Fruit fly (Drosophila melanogaster) whole organism, embryonic: ENCODE data around the gene CG5096.
A peak's percentile ranks its signal among the peaks of the same experiment; 100 is the strongest.

Experiments used
- Atf-2 ChIP-seq: fragments of 200-800 bp; sonication (Bioruptor generic); optimal IDR thresholded peaks from 2 replicates; lab custom pipeline; 2016; ENCODE audit warnings: missing biosample characterization, missing genetic modification characterization
- Atf6 ChIP-seq: fragments of 200-800 bp; sonication (Bioruptor generic); IDR thresholded peaks from 2 replicates; pipeline ENCODE4 v1.3.6; 2022; ENCODE audit warnings: missing biosample characterization, missing genetic modification characterization
- CG11093 ChIP-seq: fragments of 200-800 bp; sonication (Bioruptor generic); IDR thresholded peaks from 3 replicates; pipeline ENCODE4 v1.3.6; 2022; ENCODE audit warnings: missing biosample characterization, missing genetic modification characterization
- CG11504 ChIP-seq: fragments of 200-800 bp; sonication (Bioruptor generic); optimal IDR thresholded peaks from 3 replicates; lab custom pipeline; 2019; ENCODE audit warnings: missing biosample characterization, mild to moderate bottlenecking, missing genetic modification characterization, moderate library complexity
- CG12071 ChIP-seq: fragments of 200-800 bp; sonication (Bioruptor generic); optimal IDR thresholded peaks from 3 replicates; lab custom pipeline; 2018; ENCODE audit warnings: missing biosample characterization, mild to moderate bottlenecking, missing genetic modification characterization
- CG12104 ChIP-seq: fragments of 200-800 bp; sonication (Bioruptor generic); optimal IDR thresholded peaks from 3 replicates; lab custom pipeline; 2016; ENCODE audit warnings: missing biosample characterization, missing genetic modification characterization
- CG12299 ChIP-seq: fragments of 200-800 bp; sonication (Bioruptor generic); optimal IDR thresholded peaks from 2 replicates; lab custom pipeline; 2018; ENCODE audit warnings: missing biosample characterization, mild to moderate bottlenecking, missing genetic modification characterization
- CG13296 ChIP-seq: fragments of 200-800 bp; sonication (Bioruptor generic); optimal IDR thresholded peaks from 3 replicates; lab custom pipeline; 2018; ENCODE audit warnings: missing biosample characterization, mild to moderate bottlenecking, missing genetic modification characterization
- CG13775 ChIP-seq: fragments of 200-800 bp; sonication (Bioruptor generic); optimal IDR thresholded peaks from 3 replicates; lab custom pipeline; 2017; ENCODE audit warnings: missing biosample characterization, mild to moderate bottlenecking, missing genetic modification characterization
- CG14050 ChIP-seq: fragments of 200-800 bp; sonication (Bioruptor generic); IDR thresholded peaks from 3 replicates; pipeline ENCODE4 v1.3.6; 2022; ENCODE audit warnings: missing biosample characterization, missing genetic modification characterization
- CG17359 ChIP-seq: fragments of 200-800 bp; sonication (Bioruptor generic); optimal IDR thresholded peaks from 3 replicates; lab custom pipeline; 2018; ENCODE audit warnings: missing biosample characterization, mild to moderate bottlenecking, missing genetic modification characterization, moderate library complexity
- CG17802 ChIP-seq: fragments of 200-800 bp; sonication (Bioruptor generic); optimal IDR thresholded peaks from 2 replicates; lab custom pipeline; 2018; ENCODE audit warnings: missing biosample characterization, mild to moderate bottlenecking, missing genetic modification characterization, moderate library complexity
- CG1792 ChIP-seq: fragments of 200-800 bp; sonication (Bioruptor generic); optimal IDR thresholded peaks from 2 replicates; lab custom pipeline; 2016; ENCODE audit warnings: missing biosample characterization, missing genetic modification characterization
- CG30020 ChIP-seq: fragments of 200-800 bp; optimal IDR thresholded peaks from 2 replicates; lab custom pipeline; 2019; ENCODE audit warnings: missing biosample characterization, mild to moderate bottlenecking, missing genetic modification characterization, moderate library complexity
- CG31224 ChIP-seq: fragments of 200-800 bp; sonication (Bioruptor generic); IDR thresholded peaks from 2 replicates; pipeline ENCODE4 v1.3.6; 2022; ENCODE audit warnings: missing biosample characterization, missing genetic modification characterization
- CG32532 ChIP-seq: fragments of 200-800 bp; sonication (Bioruptor generic); IDR thresholded peaks from 2 replicates; pipeline ENCODE4 v1.3.6; 2022; ENCODE audit warnings: missing biosample characterization, missing genetic modification characterization
- CG33557 ChIP-seq: fragments of 200-800 bp; sonication (Bioruptor generic); optimal IDR thresholded peaks from 2 replicates; lab custom pipeline; 2019; ENCODE audit warnings: missing biosample characterization, mild to moderate bottlenecking, missing genetic modification characterization, moderate library complexity
- CG42726 ChIP-seq: fragments of 200-800 bp; sonication (Bioruptor generic); IDR thresholded peaks from 2 replicates; pipeline ENCODE4 v1.3.6; 2022; ENCODE audit warnings: missing biosample characterization, missing genetic modification characterization; ENCODE audit not compliant: partially characterized antibody
- CG4404 ChIP-seq: fragments of 200-800 bp; sonication (Bioruptor generic); IDR thresholded peaks from 2 replicates; pipeline ENCODE4 v1.3.6; 2022; ENCODE audit warnings: missing biosample characterization, missing genetic modification characterization
- CG4854 ChIP-seq: fragments of 200-800 bp; sonication (Bioruptor generic); optimal IDR thresholded peaks from 2 replicates; lab custom pipeline; 2016; ENCODE audit warnings: missing biosample characterization, missing genetic modification characterization, inconsistent platforms
- CG7839 ChIP-seq: fragments of 200-800 bp; sonication (Bioruptor generic); optimal IDR thresholded peaks from 3 replicates; lab custom pipeline; 2018; ENCODE audit warnings: missing biosample characterization, mild to moderate bottlenecking, missing genetic modification characterization, moderate library complexity
- CG7928 ChIP-seq: fragments of 200-800 bp; sonication (Bioruptor generic); optimal IDR thresholded peaks from 2 replicates; lab custom pipeline; 2017; ENCODE audit warnings: missing biosample characterization, mild to moderate bottlenecking, missing genetic modification characterization
- CG8089 ChIP-seq: fragments of 200-800 bp; sonication (Bioruptor generic); optimal IDR thresholded peaks from 3 replicates; lab custom pipeline; 2016; ENCODE audit warnings: missing biosample characterization, missing genetic modification characterization
- CG8478 ChIP-seq: fragments of >200 bp; optimal IDR thresholded peaks from 2 replicates; lab custom pipeline; 2018
- CG9437 ChIP-seq: fragments of 200-800 bp; sonication (Bioruptor generic); optimal IDR thresholded peaks from 2 replicates; lab custom pipeline; 2018; ENCODE audit warnings: missing biosample characterization, mild to moderate bottlenecking, missing genetic modification characterization
- CoRest ChIP-seq: fragments of 200-800 bp; sonication (Bioruptor generic); optimal IDR thresholded peaks from 3 replicates; lab custom pipeline; 2018; ENCODE audit warnings: missing biosample characterization, mild to moderate bottlenecking, missing genetic modification characterization, moderate library complexity
- Deaf1 ChIP-seq: fragments of 200-800 bp; optimal IDR thresholded peaks from 3 replicates; lab custom pipeline; 2019; ENCODE audit warnings: missing biosample characterization, mild to moderate bottlenecking, missing genetic modification characterization, moderate library complexity
- Ets65A ChIP-seq: fragments of 200-800 bp; sonication (Bioruptor generic); peaks from one replicate; lab custom pipeline; 2016; ENCODE audit warnings: missing biosample characterization, missing genetic modification characterization
- H15 ChIP-seq: fragments of 200-800 bp; sonication (Bioruptor generic); IDR thresholded peaks from 3 replicates; pipeline ENCODE4 v1.3.6; 2022; ENCODE audit warnings: missing biosample characterization, missing genetic modification characterization
- HLH4C ChIP-seq: fragments of 200-800 bp; sonication (Bioruptor generic); IDR thresholded peaks from 3 replicates; pipeline ENCODE4 v1.3.6; 2022; ENCODE audit warnings: missing biosample characterization, missing genetic modification characterization; ENCODE audit not compliant: partially characterized antibody
- Lhr ChIP-seq: fragments of 200-800 bp; sonication (Bioruptor generic); optimal IDR thresholded peaks from 3 replicates; lab custom pipeline; 2017; ENCODE audit warnings: mild to moderate bottlenecking, missing biosample characterization, missing genetic modification reagents, missing genetic modification characterization
- Ptx1 ChIP-seq: fragments of 200-800 bp; sonication (Bioruptor generic); IDR thresholded peaks from 2 replicates; pipeline ENCODE4 v1.3.6; 2022; ENCODE audit warnings: missing biosample characterization, missing genetic modification characterization
- bowl ChIP-seq: fragments of 200-800 bp; sonication (Bioruptor generic); IDR thresholded peaks from 2 replicates; pipeline ENCODE4 v1.3.6; 2022; ENCODE audit warnings: missing biosample characterization, missing genetic modification characterization
- bsh ChIP-seq, 2 experiments: fragments of 200-800 bp; sonication (Bioruptor generic); optimal IDR thresholded peaks; 2 replicates each; lab custom pipeline; 2017 to 2018; ENCODE audit warnings: mild to moderate bottlenecking in 2 of 2, missing biosample characterization in 2 of 2, missing genetic modification characterization in 2 of 2, moderate library complexity in 1 of 2
- ci ChIP-seq: fragments of 200-800 bp; sonication (Bioruptor generic); IDR thresholded peaks from 3 replicates; pipeline ENCODE4 v1.3.6; 2022; ENCODE audit warnings: missing biosample characterization, missing genetic modification characterization
- corto ChIP-seq: fragments of 200-800 bp; sonication (Bioruptor generic); optimal IDR thresholded peaks from 2 replicates; lab custom pipeline; 2016; ENCODE audit warnings: missing biosample characterization, mild to moderate bottlenecking, missing genetic modification characterization, moderate library complexity
- ems ChIP-seq: fragments of 200-800 bp; sonication (Bioruptor generic); optimal IDR thresholded peaks from 3 replicates; lab custom pipeline; 2016; ENCODE audit warnings: missing biosample characterization, missing genetic modification characterization
- en ChIP-seq: fragments of 200-800 bp; sonication (Bioruptor generic); optimal IDR thresholded peaks from 2 replicates; lab custom pipeline; 2016; ENCODE audit warnings: missing biosample characterization, missing genetic modification characterization
- gsb-n ChIP-seq: fragments of 200-800 bp; sonication (Bioruptor generic); optimal IDR thresholded peaks from 3 replicates; lab custom pipeline; 2018; ENCODE audit warnings: missing biosample characterization, mild to moderate bottlenecking, missing genetic modification characterization
- jing ChIP-seq: fragments of 200-800 bp; sonication (Bioruptor generic); optimal IDR thresholded peaks from 2 replicates; lab custom pipeline; 2018; ENCODE audit warnings: missing biosample characterization, mild to moderate bottlenecking, missing genetic modification characterization
- lab ChIP-seq: fragments of 200-800 bp; sonication (Bioruptor generic); optimal IDR thresholded peaks from 3 replicates; lab custom pipeline; 2017; ENCODE audit warnings: missing biosample characterization, missing genetic modification characterization, mild to moderate bottlenecking, moderate library complexity, missing genetic modification reagents
- lola ChIP-seq, 3 experiments: fragments of >200 bp in 2 of 3; fragments of 200-800 bp in 1 of 3; sonication (Bioruptor generic) in 1 of 3; optimal IDR thresholded peaks; 2 replicates each; lab custom pipeline; 2017 to 2019; ENCODE audit warnings: missing biosample characterization in 3 of 3, missing genetic modification characterization in 3 of 3, mild to moderate bottlenecking in 1 of 3, moderate library complexity in 1 of 3
- mirr ChIP-seq: fragments of 200-800 bp; sonication (Bioruptor generic); optimal IDR thresholded peaks from 3 replicates; lab custom pipeline; 2018; ENCODE audit warnings: missing biosample characterization, mild to moderate bottlenecking, missing genetic modification characterization
- odd ChIP-seq: fragments of 200-800 bp; sonication (Bioruptor generic); optimal IDR thresholded peaks from 2 replicates; lab custom pipeline; 2017; ENCODE audit warnings: missing biosample characterization, mild to moderate bottlenecking, missing genetic modification characterization
- pita ChIP-seq: fragments of 200-800 bp; sonication (Bioruptor generic); optimal IDR thresholded peaks from 2 replicates; lab custom pipeline; 2017; ENCODE audit warnings: missing biosample characterization, mild to moderate bottlenecking, missing genetic modification characterization
- pzg ChIP-seq: fragments of 200-800 bp; sonication (Bioruptor generic); optimal IDR thresholded peaks from 3 replicates; lab custom pipeline; 2018; ENCODE audit warnings: missing biosample characterization, mild to moderate bottlenecking, missing genetic modification characterization, moderate library complexity
- ranshi ChIP-seq: fragments of 200-800 bp; sonication (Bioruptor generic); IDR thresholded peaks from 2 replicates; pipeline ENCODE4 v1.3.6; 2022; ENCODE audit warnings: missing biosample characterization, missing genetic modification characterization
- row ChIP-seq: fragments of 200-800 bp; sonication (Bioruptor generic); IDR thresholded peaks from 3 replicates; pipeline ENCODE4 v1.3.6; 2022; ENCODE audit warnings: missing biosample characterization, missing genetic modification characterization
- tin ChIP-seq: fragments of 200-800 bp; sonication (Bioruptor generic); optimal IDR thresholded peaks from 3 replicates; lab custom pipeline; 2016; ENCODE audit warnings: missing biosample characterization, missing genetic modification characterization
- unpg ChIP-seq: fragments of 200-800 bp; sonication (Bioruptor generic); optimal IDR thresholded peaks from 3 replicates; lab custom pipeline; 2018; ENCODE audit warnings: missing biosample characterization, mild to moderate bottlenecking, missing genetic modification characterization, moderate library complexity
- vfl ChIP-seq: fragments of 200-800 bp; sonication (Bioruptor generic); optimal IDR thresholded peaks from 2 replicates; lab custom pipeline; 2016; ENCODE audit warnings: missing biosample characterization, missing genetic modification characterization

CG5096 gene

dm6 chr2L:10362408-10363067 lies 19.5 kb upstream of the CG5096 start, which contains the start of the genes Cand1 and pim (continued):
- TF ChIP-seq Deaf1 (tag; lab: Kevin White, UChicago) (no peak), pzg (GFP tag; lab: Kevin White, UChicago) (peak; percentile 58), Ets65A (GFP tag; lab: Kevin White, UChicago) (no peak), Atf-2 (no peak), jing (GFP tag; lab: Kevin White, UChicago) (no peak), CG30020 (tag; lab: Kevin White, UChicago) (peak; percentile 97), CG32532 (no peak), Ptx1 (no peak), CG4854 (no peak), gsb-n (tag; lab: Kevin White, UChicago) (no peak), mirr (GFP tag; lab: Kevin White, UChicago) (no peak), CG8089 (GFP tag; lab: Kevin White, UChicago) (no peak), corto (GFP tag; lab: Kevin White, UChicago) (no peak), pita (GFP tag; lab: Kevin White, UChicago) (no peak), CG8478 (no peak), H15 (GFP tag; lab: Robert Waterston, UW) (no peak), CG31224 (GFP tag; lab: Robert Waterston, UW) (no peak), CG13296 (no peak), CG42726 (GFP tag; lab: Robert Waterston, UW) (no peak; the same call in 1 of the 2 replicates), CG17802 (no peak), vfl (GFP tag; lab: Kevin White, UChicago) (no peak), tin (GFP tag; lab: Kevin White, UChicago) (no peak), en (GFP tag; lab: Kevin White, UChicago) (no peak), CG1792 (no peak), CG17359 (no peak), CG33557 (GFP tag; lab: Kevin White, UChicago) (peak; percentile 10), CG4404 (no peak), CG9437 (GFP tag; lab: Kevin White, UChicago) (no peak), CG7839 (no peak), unpg (no peak), row (GFP tag; lab: Robert Waterston, UW) (peak; percentile 78), CG11093 (GFP tag; lab: Robert Waterston, UW) (no peak), CG11504 (tag; lab: Kevin White, UChicago) (no peak), ems (GFP tag; lab: Kevin White, UChicago) (no peak), odd (no peak), CG12071 (GFP tag; lab: Kevin White, UChicago) (no peak), ranshi (GFP tag; lab: Robert Waterston, UW) (no peak), lab (GFP tag; lab: Kevin White, UChicago) (no peak), CoRest (tag; lab: Kevin White, UChicago) (peak; percentile 59), lola (GFP tag; optimal IDR thresholded peaks at IDR 0.05; lab: Kevin White, UChicago) (peak in 1 of 3 experiments; percentile 19), bsh (GFP tag; optimal IDR thresholded peaks at IDR 0.05; lab: Kevin White, UChicago) (no peak), Lhr (GFP tag; lab: Kevin White, UChicago) (peak; percentile 53), CG13775 (GFP tag; lab: Kevin White, UChicago) (no peak), CG12299 (no peak), CG14050 (GFP tag; lab: Robert Waterston, UW) (no peak), CG7928 (no peak), ci (GFP tag; lab: Robert Waterston, UW) (no peak), HLH4C (peak; percentile 54; the same call in 1 of the 3 replicates), Atf6 (no peak), CG12104 (GFP tag; lab: Kevin White, UChicago) (no peak), bowl (GFP tag; lab: Robert Waterston, UW) (no peak)
